Worm (Caenorhabditis elegans) whole organism, young adult: Measurements from ENCODE around the gene F49H6.17.

ENCODE experiments used
- F57A8.1 ChIP-seq: fragments of 200-800 bp; sonication (Bioruptor generic); optimal IDR thresholded peaks from 2 replicates; lab custom pipeline; 2018; ENCODE audit warnings: mild to moderate bottlenecking, missing genetic modification characterization, moderate library complexity, missing compliant biosample characterization
- rec-8 ChIP-seq, 2 experiments: sonication (generic microtip); optimal IDR thresholded peaks; 2 replicates each; lab custom pipeline; 2016; ENCODE audit warnings: mild to moderate bottlenecking in 2 of 2, missing genetic modification characterization in 2 of 2, missing genetic modification reagents in 2 of 2, missing genotype in 2 of 2, missing biosample characterization in 1 of 2, missing compliant biosample characterization in 1 of 2, moderate library complexity in 1 of 2

DNA sequence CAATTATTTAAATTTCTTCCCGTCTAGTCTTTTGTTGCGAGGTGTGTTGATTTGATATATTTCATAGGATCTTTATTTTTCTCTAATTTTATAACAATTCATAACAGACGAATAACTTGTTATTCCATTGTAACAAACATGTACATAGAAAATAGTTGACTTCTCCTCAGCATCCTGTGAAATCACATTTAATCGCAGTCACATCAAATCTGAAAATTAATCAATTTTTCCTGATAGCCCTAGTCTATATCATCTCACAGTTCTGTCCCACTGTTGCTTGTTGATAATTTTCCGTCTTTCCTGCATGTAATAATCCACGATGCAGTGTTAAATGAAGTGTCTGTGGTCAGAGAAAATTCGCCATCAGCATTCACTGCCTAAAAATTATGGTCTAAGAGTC lies 32.0 kb upstream of the F49H6.17 start:
- TF ChIP-seq F57A8.1 (GFP tag; lab: Kevin White, UChicago) (no peak), rec-8 (tag; optimal IDR thresholded peaks at IDR 0.05; lab: Kevin White, UChicago) (no peak)
